Worm (Caenorhabditis elegans) whole organism, young adult: ENCODE results near the gene rsu-1.

Experiments used
- Y53G8AR.9 ChIP-seq: fragments of 200-800 bp; sonication (Bioruptor generic); conservative IDR thresholded peaks from 2 replicates; pipeline ENCODE4 v1.3.6; 2022; ENCODE audit warnings: missing genetic modification reagents, missing genetic modification characterization, missing compliant biosample characterization
- Y95B8A.8 ChIP-seq: fragments of 200-800 bp; sonication (Bioruptor generic); IDR thresholded peaks from 2 replicates; pipeline ENCODE4 v1.3.6; 2022; ENCODE audit warnings: missing genetic modification reagents, missing genetic modification characterization, missing compliant biosample characterization
- ama-1 ChIP-seq, 3 experiments: fragments of 150-350 bp in 1 of 3; sonication (generic microtip) in 2 of 3; optimal IDR thresholded peaks; 2 replicates each; lab custom pipeline; 2014 to 2018; ENCODE audit warnings: missing biosample characterization in 2 of 3, missing genetic modification characterization in 2 of 3, missing genetic modification reagents in 2 of 3
- attf-6 ChIP-seq: fragments of 200-800 bp; sonication (Bioruptor generic); IDR thresholded peaks from 2 replicates; pipeline ENCODE4 v1.3.6; 2022; ENCODE audit warnings: missing genetic modification reagents, missing genetic modification characterization, missing compliant biosample characterization
- lag-1 ChIP-seq: fragments of 200-800 bp; sonication (Bioruptor generic); IDR thresholded peaks from 2 replicates; pipeline ENCODE4 v1.3.6; 2022; ENCODE audit warnings: missing genetic modification reagents, missing genetic modification characterization, missing compliant biosample characterization
- lin-54 ChIP-seq: fragments of 200-800 bp; sonication (Bioruptor generic); optimal IDR thresholded peaks from 2 replicates; lab custom pipeline; 2018; ENCODE audit warnings: mild to moderate bottlenecking, missing genetic modification characterization, missing compliant biosample characterization
- madf-8 ChIP-seq: fragments of 200-800 bp; sonication (Bioruptor generic); conservative IDR thresholded peaks from 2 replicates; pipeline ENCODE4 v1.3.6; 2022; ENCODE audit warnings: missing genetic modification reagents, missing genetic modification characterization, missing compliant biosample characterization
- pha-4 ChIP-seq: fragments of 150-350 bp; sonication (generic microtip); optimal IDR thresholded peaks from 2 replicates; lab custom pipeline; 2014; ENCODE audit warnings: missing biosample characterization, missing genetic modification reagents, missing genetic modification characterization
- somi-1 ChIP-seq: fragments of 200-800 bp; sonication (Bioruptor generic); optimal IDR thresholded peaks from 2 replicates; lab custom pipeline; 2018; ENCODE audit warnings: mild to moderate bottlenecking, missing genetic modification characterization, missing compliant biosample characterization
- unc-130 ChIP-seq: sonication (generic microtip); optimal IDR thresholded peaks from 2 replicates; lab custom pipeline; 2016; ENCODE audit warnings: missing genetic modification reagents, missing genetic modification characterization, missing compliant biosample characterization
- unc-62 ChIP-seq: fragments of 150-350 bp; optimal IDR thresholded peaks from 2 replicates; lab custom pipeline; 2014; ENCODE audit warnings: missing biosample characterization, missing genetic modification reagents, missing genetic modification characterization
- ztf-18 ChIP-seq: sonication (generic microtip); optimal IDR thresholded peaks from 2 replicates; lab custom pipeline; 2016; ENCODE audit warnings: missing genotype, mild to moderate bottlenecking, missing genetic modification characterization, missing compliant biosample characterization

- no peak for TF ChIP-seq unc-130 (GFP tag; lab: Kevin White, UChicago)
- no peak for TF ChIP-seq somi-1 (GFP tag; lab: Kevin White, UChicago)
- TF ChIP-seq Y53G8AR.9 = no peak
- no peak for TF ChIP-seq pha-4 (tag; lab: Kevin White, UChicago)
- no peak for TF ChIP-seq ztf-18 (tag; lab: Kevin White, UChicago)
- TF ChIP-seq unc-62 (GFP tag; lab: Kevin White, UChicago) = no peak
- no peak for TF ChIP-seq lin-54
- TF ChIP-seq attf-6 = no peak
- no peak for TF ChIP-seq ama-1 (optimal IDR thresholded peaks at IDR 0.05; lab: Kevin White, UChicago)
- no peak for TF ChIP-seq ama-1 (GFP tag; optimal IDR thresholded peaks at IDR 0.05; lab: Kevin White, UChicago)
- TF ChIP-seq Y95B8A.8 (GFP tag; lab: Robert Waterston, UW) = no peak
- TF ChIP-seq madf-8 = no peak
- no peak for TF ChIP-seq lag-1 (GFP tag; lab: Robert Waterston, UW)
These were observed 9.1 kb downstream of the rsu-1 start for ce11 chrIII:3480950-3481349.
